Fruit fly (Drosophila melanogaster): ENCODE data around the gene mtd.

dm6 chr3R:5374720-5375119 lies 24.5 kb upstream of the mtd start, which contains the start of the genes hd and CG14667:
- no peak for TF ChIP-seq CG10348 (GFP tag; IDR thresholded peaks at IDR 0.05)
- no peak for TF ChIP-seq CG8301 (tag; optimal IDR thresholded peaks at IDR 0.05)
- no peak for TF ChIP-seq EcR (GFP tag; optimal IDR thresholded peaks at IDR 0.05)
- TF ChIP-seq CG12605 (GFP tag; IDR thresholded peaks at IDR 0.05) = no peak
- no peak for TF ChIP-seq fd96Ca (GFP tag; IDR thresholded peaks at IDR 0.05)
- TF ChIP-seq CG4496 (GFP tag; IDR thresholded peaks at IDR 0.05) = no peak
- no peak for TF ChIP-seq CG15710 (tag; optimal IDR thresholded peaks at IDR 0.05)
- TF ChIP-seq CG34367 (tag; optimal IDR thresholded peaks at IDR 0.05) = no peak
- TF ChIP-seq CG14655 (GFP tag; optimal IDR thresholded peaks at IDR 0.05) = no peak
- TF ChIP-seq gl (tag; optimal IDR thresholded peaks at IDR 0.05) = no peak
- TF ChIP-seq Pif1B (GFP tag; optimal IDR thresholded peaks at IDR 0.05) = no peak

Data from whole organism, pupa.